Fruit fly (Drosophila melanogaster): ENCODE results near the gene Sh3beta.

The Sh3beta gene

DNA sequence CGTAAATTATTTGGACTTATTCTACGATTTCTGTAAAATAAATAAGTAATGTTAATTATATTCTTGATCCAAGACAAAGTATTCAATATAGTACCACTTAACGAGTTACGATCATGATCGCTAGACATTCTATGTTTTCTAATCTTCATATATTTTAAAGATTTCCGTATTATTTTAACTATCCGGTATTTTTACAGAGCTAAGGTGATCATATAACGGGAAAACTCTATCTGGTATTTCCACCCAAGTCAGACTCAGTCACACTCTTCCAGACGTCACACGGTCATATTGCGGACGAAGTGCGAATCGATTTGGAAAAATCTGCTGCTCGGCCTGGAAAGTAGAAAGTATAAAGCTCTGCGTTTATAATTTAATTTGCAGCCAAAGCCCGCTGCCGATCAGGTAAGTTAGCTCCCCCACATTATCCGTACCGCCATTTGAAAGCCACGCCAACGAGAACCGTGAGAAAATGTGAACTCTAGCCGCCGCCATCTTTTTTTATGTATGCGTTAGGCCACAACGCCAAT is 29.8 kb downstream of the Sh3beta start, which contains the start of the genes lark and eco (continued):
- TF ChIP-seq CG4360 (GFP tag; IDR thresholded peaks at IDR 0.05), result no peak
- no peak for TF ChIP-seq CHES-1-like (GFP tag; optimal IDR thresholded peaks at IDR 0.05)
- TF ChIP-seq CG12299 (tag; optimal IDR thresholded peaks at IDR 0.05), result peak; percentile 60
- no peak for TF ChIP-seq Hsf (GFP tag; optimal IDR thresholded peaks at IDR 0.05)
- TF ChIP-seq CG1647 (GFP tag; optimal IDR thresholded peaks at IDR 0.05), result no peak
- no peak for TF ChIP-seq CG9609 (GFP tag; optimal IDR thresholded peaks at IDR 0.05)
- TF ChIP-seq cas (GFP tag; IDR thresholded peaks at IDR 0.05), result no peak
- no peak for TF ChIP-seq CG3995 (GFP tag; optimal IDR thresholded peaks at IDR 0.05)
- no peak for TF ChIP-seq CG2889 (GFP tag; IDR thresholded peaks at IDR 0.05)
- peak; percentile 3 for TF ChIP-seq HmgD (GFP tag; optimal IDR thresholded peaks at IDR 0.05)
- TF ChIP-seq lbe (GFP tag; optimal IDR thresholded peaks at IDR 0.05), result no peak
- TF ChIP-seq CG10462 (GFP tag; optimal IDR thresholded peaks at IDR 0.05), result no peak
- no peak for TF ChIP-seq CkIIα-i1 (GFP tag; IDR thresholded peaks at IDR 0.05)
- TF ChIP-seq CG4854 (GFP tag; optimal IDR thresholded peaks at IDR 0.05), result no peak
- no peak for TF ChIP-seq her (GFP tag; optimal IDR thresholded peaks at IDR 0.05)
- no peak for TF ChIP-seq pfk (GFP tag; optimal IDR thresholded peaks at IDR 0.05)
- peak; percentile 23; the same call in 1 of the 2 replicates for TF ChIP-seq MBD-R2 (GFP tag; IDR thresholded peaks at IDR 0.05)
- no peak for TF ChIP-seq CG31224 (GFP tag; IDR thresholded peaks at IDR 0.05)
- no peak for TF ChIP-seq CG11093 (GFP tag; IDR thresholded peaks at IDR 0.05)
- TF ChIP-seq da (GFP tag; optimal IDR thresholded peaks at IDR 0.05), result no peak
- no peak for TF ChIP-seq grn (GFP tag; optimal IDR thresholded peaks at IDR 0.05)
- no peak for TF ChIP-seq knrl (GFP tag; IDR thresholded peaks at IDR 0.05; ENCODE audit: partially characterized antibody)
- no peak for TF ChIP-seq caup (GFP tag; optimal IDR thresholded peaks at IDR 0.05; ENCODE audit: severe bottlenecking)
- TF ChIP-seq CG13123 (GFP tag; optimal IDR thresholded peaks at IDR 0.05), result no peak
- no peak for TF ChIP-seq CG13624 (GFP tag; optimal IDR thresholded peaks at IDR 0.05)
- TF ChIP-seq CG4617 (GFP tag; optimal IDR thresholded peaks at IDR 0.05; ENCODE audit: borderline replicate concordance), result peak; percentile 79
- TF ChIP-seq Bteb2 (GFP tag; optimal IDR thresholded peaks at IDR 0.05), result no peak
- no peak for TF ChIP-seq CG8765 (GFP tag; IDR thresholded peaks at IDR 0.05)
- TF ChIP-seq CG10267 (tag; optimal IDR thresholded peaks at IDR 0.05), result peak; percentile 83
- no peak for TF ChIP-seq CG13775 (GFP tag; optimal IDR thresholded peaks at IDR 0.05)
- no peak for TF ChIP-seq stc (GFP tag; IDR thresholded peaks at IDR 0.05)
- TF ChIP-seq nau (GFP tag; optimal IDR thresholded peaks at IDR 0.05), result no peak
- TF ChIP-seq CG8359 (GFP tag; optimal IDR thresholded peaks at IDR 0.05; ENCODE audit: borderline replicate concordance), result no peak
- TF ChIP-seq ttk (GFP tag; IDR thresholded peaks at IDR 0.05), result no peak
- no peak for TF ChIP-seq exex (tag; optimal IDR thresholded peaks at IDR 0.05)
- TF ChIP-seq salm (tag; optimal IDR thresholded peaks at IDR 0.05), result no peak
- peak; percentile 2 for TF ChIP-seq CG33557 (GFP tag; optimal IDR thresholded peaks at IDR 0.05)
- no peak for TF ChIP-seq Kr (GFP tag; optimal IDR thresholded peaks at IDR 0.05)
- TF ChIP-seq CG8924 (tag; optimal IDR thresholded peaks at IDR 0.05), result peak; percentile 4
- TF ChIP-seq dysf (GFP tag; IDR thresholded peaks at IDR 0.05), result no peak
- no peak for TF ChIP-seq Fer2 (tag; optimal IDR thresholded peaks at IDR 0.05)
- TF ChIP-seq CG32767 (GFP tag; IDR thresholded peaks at IDR 0.05), result peak; percentile 98
- TF ChIP-seq CG12155 (GFP tag; optimal IDR thresholded peaks at IDR 0.05), result no peak
- TF ChIP-seq eyg (GFP tag; optimal IDR thresholded peaks at IDR 0.05), result no peak
- no peak for TF ChIP-seq NfI (GFP tag; optimal IDR thresholded peaks at IDR 0.05)
- TF ChIP-seq NC2β (GFP tag; optimal IDR thresholded peaks at IDR 0.05), result peak; percentile 4
- TF ChIP-seq CG3838 (GFP tag; optimal IDR thresholded peaks at IDR 0.05), result no peak
- TF ChIP-seq p53 (GFP tag; optimal IDR thresholded peaks at IDR 0.05), result no peak
- peak; percentile 1 for TF ChIP-seq Lhr (GFP tag; optimal IDR thresholded peaks at IDR 0.05)
- TF ChIP-seq bigmax (GFP tag; optimal IDR thresholded peaks at IDR 0.05), result no peak
- TF ChIP-seq CG10565 (GFP tag; optimal IDR thresholded peaks at IDR 0.05), result no peak
- TF ChIP-seq nerfin-2 (GFP tag; IDR thresholded peaks at IDR 0.05; ENCODE audit: partially characterized antibody), result no peak
